Worm (Caenorhabditis elegans): ENCODE measurements around the gene smk-1.

Gene smk-1

ce11 chrV:8586920-8587319 lies 20.7 kb upstream of the smk-1 start:
- TF ChIP-seq fos-1 (tag; optimal IDR thresholded peaks at IDR 0.05): peak; percentile 80
- TF ChIP-seq aly-2 (tag; optimal IDR thresholded peaks at IDR 0.05): no peak
- TF ChIP-seq crh-2 (tag; optimal IDR thresholded peaks at IDR 0.05): peak; percentile 17
- TF ChIP-seq F13H6.1 (tag; optimal IDR thresholded peaks at IDR 0.05): no peak
- TF ChIP-seq zag-1 (tag; optimal IDR thresholded peaks at IDR 0.05): no peak
- peak; percentile 26 for TF ChIP-seq sma-9 (GFP tag; optimal IDR thresholded peaks at IDR 0.05)
- no peak for TF ChIP-seq sma-9 (tag; optimal IDR thresholded peaks at IDR 0.05)
- TF ChIP-seq nhr-23 (tag; optimal IDR thresholded peaks at IDR 0.05): no peak
- TF ChIP-seq snpc-4 (tag; optimal IDR thresholded peaks at IDR 0.05): no peak

DNA sequence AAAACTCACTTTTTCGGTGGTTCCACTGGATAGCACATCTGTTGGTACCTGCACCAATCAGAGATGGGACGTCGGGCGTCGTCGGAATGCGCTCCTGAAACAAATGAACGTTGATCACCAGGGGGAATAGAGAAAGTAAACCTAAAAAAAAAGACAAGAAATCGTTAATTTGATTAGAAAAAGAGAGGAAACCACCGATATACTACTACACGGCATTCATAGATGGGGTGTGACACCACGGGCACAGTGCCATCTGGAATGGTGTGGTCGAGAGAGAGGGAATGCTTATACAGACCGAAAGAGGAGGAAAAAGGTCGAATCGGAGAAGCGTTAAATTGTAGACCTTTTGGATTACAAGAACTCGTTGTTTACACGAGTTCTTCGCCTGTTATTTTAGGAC lies 19.5 kb upstream of the smk-1 start, which contains the start of gene C10B5.3:
Gene C10B5.3 (minus strand): TSS at position 101 of the 400 bp plus-strand sequence.
- TF ChIP-seq nhr-237 (tag; optimal IDR thresholded peaks at IDR 0.05) (no peak), blmp-1 (tag; optimal IDR thresholded peaks at IDR 0.05; ENCODE audit: insufficient read depth) (no peak), lin-11 (tag; optimal IDR thresholded peaks at IDR 0.05) (no peak), nhr-21 (tag; optimal IDR thresholded peaks at IDR 0.05) (no peak), dmd-4 (tag; optimal IDR thresholded peaks at IDR 0.05) (no peak), lin-39 (tag; optimal IDR thresholded peaks at IDR 0.05) (no peak), mbf-1 (tag; optimal IDR thresholded peaks at IDR 0.05) (no peak), nhr-77 (tag; optimal IDR thresholded peaks at IDR 0.05) (no peak), egl-27 (tag; optimal IDR thresholded peaks at IDR 0.05) (no peak), ceh-16 (tag; optimal IDR thresholded peaks at IDR 0.05) (no peak), nhr-6 (tag; optimal IDR thresholded peaks at IDR 0.05) (no peak), lsy-2 (tag; optimal IDR thresholded peaks at IDR 0.05) (no peak)

- TF ChIP-seq sma-9 (GFP tag; optimal IDR thresholded peaks at IDR 0.05): peak; percentile 10
- TF ChIP-seq sma-9 (tag; optimal IDR thresholded peaks at IDR 0.05): no peak
- TF ChIP-seq Y55F3AM.14 (GFP tag; optimal IDR thresholded peaks at IDR 0.05): no peak
Observed at ce11 chrV:8592691-8593307, 14.8 kb upstream of the smk-1 start.

DNA sequence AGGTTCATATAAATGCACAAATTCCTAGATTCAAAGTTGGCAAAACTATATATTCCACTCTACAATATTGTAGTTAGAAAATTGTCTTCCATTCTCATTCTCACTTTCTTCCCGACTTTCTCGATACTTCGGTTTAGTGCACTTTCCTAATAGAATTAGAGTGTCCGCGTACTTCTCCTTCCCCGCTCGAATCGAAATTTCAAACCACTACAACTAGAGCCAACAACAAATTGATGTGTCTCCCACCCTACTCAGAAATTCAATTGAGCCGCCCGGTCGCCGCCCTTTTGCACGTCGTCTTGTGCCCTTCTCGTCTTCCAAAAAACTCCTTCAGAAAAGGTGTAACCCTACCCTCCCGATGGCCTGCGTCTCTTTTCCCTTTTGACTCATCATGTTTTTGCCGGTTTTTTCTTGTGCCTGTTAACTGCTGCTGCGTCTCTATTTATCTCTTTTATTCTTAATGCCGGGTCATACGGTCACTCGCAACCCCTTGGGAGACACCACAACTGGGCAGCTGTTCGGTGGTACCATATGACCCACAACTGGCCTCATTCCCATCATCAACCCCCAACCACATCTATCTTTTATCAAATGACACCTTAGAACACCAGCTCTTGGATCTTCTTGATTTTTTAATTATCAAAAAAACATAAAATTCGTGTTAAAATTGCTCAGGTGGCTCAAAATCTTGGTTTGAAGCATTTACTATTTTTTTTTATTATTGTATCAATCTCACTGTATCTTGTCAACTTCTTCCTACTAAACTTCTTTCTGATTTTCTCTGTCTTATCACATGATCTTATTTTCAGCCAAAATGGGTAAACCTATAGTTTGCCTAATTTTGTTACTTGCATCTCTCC lies 13.3 kb upstream of the smk-1 start, which contains the start of gene tag-196:
Gene tag-196 (plus strand): TSS at position 810 of the 860 bp plus-strand sequence.
- no peak for TF ChIP-seq skn-1 (tag; optimal IDR thresholded peaks at IDR 0.05)
- TF ChIP-seq mbf-1 (tag; optimal IDR thresholded peaks at IDR 0.05): no peak
- peak; percentile 46 for TF ChIP-seq F13H6.1 (tag; optimal IDR thresholded peaks at IDR 0.05)
- peak in 1 of 2 experiments; percentile 29 for TF ChIP-seq lsy-2 (tag; optimal IDR thresholded peaks at IDR 0.05)
- peak; percentile 62 for TF ChIP-seq nhr-129 (tag; optimal IDR thresholded peaks at IDR 0.05)
- peak; percentile 9 for TF ChIP-seq sma-9 (GFP tag; optimal IDR thresholded peaks at IDR 0.05)
- TF ChIP-seq sma-9 (tag; optimal IDR thresholded peaks at IDR 0.05): no peak

- TF ChIP-seq mbf-1 (tag; optimal IDR thresholded peaks at IDR 0.05) (no peak), ztf-4 (tag; optimal IDR thresholded peaks at IDR 0.05) (no peak), zag-1 (tag; optimal IDR thresholded peaks at IDR 0.05) (no peak), egl-27 (tag; optimal IDR thresholded peaks at IDR 0.05) (no peak), ama-1 (optimal IDR thresholded peaks at IDR 0.05) (no peak), dmd-4 (tag; optimal IDR thresholded peaks at IDR 0.05) (no peak), lin-11 (tag; optimal IDR thresholded peaks at IDR 0.05) (no peak), nhr-129 (tag; optimal IDR thresholded peaks at IDR 0.05) (no peak), elt-1 (tag; optimal IDR thresholded peaks at IDR 0.05) (no peak), snpc-4 (tag; optimal IDR thresholded peaks at IDR 0.05) (no peak), sma-9 (GFP tag; optimal IDR thresholded peaks at IDR 0.05) (no peak), sma-9 (tag; optimal IDR thresholded peaks at IDR 0.05) (no peak)
Observed at ce11 chrV:8599192-8599591, 8.4 kb upstream of the smk-1 start, which contains the start of gene F41E6.7. F41E6.7 (minus strand) TSS chrV:8599292.

- TF ChIP-seq lin-11 (tag; optimal IDR thresholded peaks at IDR 0.05): no peak
- TF ChIP-seq nhr-6 (tag; optimal IDR thresholded peaks at IDR 0.05): no peak
- no peak for TF ChIP-seq ceh-82 (tag; optimal IDR thresholded peaks at IDR 0.05)
- no peak for TF ChIP-seq fos-1 (tag; optimal IDR thresholded peaks at IDR 0.05)
- no peak for TF ChIP-seq peb-1 (tag; optimal IDR thresholded peaks at IDR 0.05)
- TF ChIP-seq skn-1 (tag; optimal IDR thresholded peaks at IDR 0.05): no peak
- no peak for TF ChIP-seq gmeb-1 (tag; optimal IDR thresholded peaks at IDR 0.05)
- TF ChIP-seq unc-62 (GFP tag; optimal IDR thresholded peaks at IDR 0.05): no peak
- TF ChIP-seq elt-1 (tag; optimal IDR thresholded peaks at IDR 0.05): no peak
- no peak for TF ChIP-seq ztf-1 (GFP tag; conservative IDR thresholded peaks at IDR 0.05)
- no peak for TF ChIP-seq lin-13 (GFP tag; optimal IDR thresholded peaks at IDR 0.05)
- TF ChIP-seq ama-1 (optimal IDR thresholded peaks at IDR 0.05): no peak
- TF ChIP-seq ztf-4 (tag; optimal IDR thresholded peaks at IDR 0.05): no peak
- no peak for TF ChIP-seq alr-1 (tag; optimal IDR thresholded peaks at IDR 0.05)
- TF ChIP-seq lsy-2 (tag; optimal IDR thresholded peaks at IDR 0.05): no peak
- TF ChIP-seq aly-2 (tag; optimal IDR thresholded peaks at IDR 0.05): no peak
- TF ChIP-seq egl-27 (tag; optimal IDR thresholded peaks at IDR 0.05): no peak
- no peak for TF ChIP-seq ceh-16 (tag; optimal IDR thresholded peaks at IDR 0.05)
- TF ChIP-seq nhr-11 (tag; optimal IDR thresholded peaks at IDR 0.05): no peak
- no peak for TF ChIP-seq blmp-1 (tag; optimal IDR thresholded peaks at IDR 0.05; ENCODE audit: insufficient read depth)
Observed at ce11 chrV:8599957-8600356, 7.6 kb upstream of the smk-1 start.
